Worm (Caenorhabditis elegans) whole organism, midembryonic: Measurements from ENCODE around the gene acdh-12.
A peak's percentile ranks its signal among the peaks of the same experiment; 100 is the strongest.

Source experiments
- flt-1 ChIP-seq: fragments of 200-800 bp; sonication (Bioruptor generic); IDR thresholded peaks from 2 replicates; pipeline ENCODE4 v1.3.6; 2022; ENCODE audit warnings: missing genetic modification characterization, missing compliant biosample characterization
- tab-1 ChIP-seq: fragments of 200-800 bp; sonication (Bioruptor generic); IDR thresholded peaks from 2 replicates; pipeline ENCODE4 v1.3.6; 2022; ENCODE audit warnings: missing genetic modification characterization, missing compliant biosample characterization
- ztf-23 ChIP-seq: fragments of 200-800 bp; sonication (Bioruptor generic); IDR thresholded peaks from 2 replicates; pipeline ENCODE4 v1.3.6; 2022; ENCODE audit warnings: missing genetic modification reagents, missing genetic modification characterization, missing compliant biosample characterization
- ztf-29 ChIP-seq: fragments of 200-800 bp; sonication (Bioruptor generic); IDR thresholded peaks from 2 replicates; pipeline ENCODE4 v1.3.6; 2022; ENCODE audit warnings: missing genetic modification reagents, missing genetic modification characterization, missing compliant biosample characterization

DNA sequence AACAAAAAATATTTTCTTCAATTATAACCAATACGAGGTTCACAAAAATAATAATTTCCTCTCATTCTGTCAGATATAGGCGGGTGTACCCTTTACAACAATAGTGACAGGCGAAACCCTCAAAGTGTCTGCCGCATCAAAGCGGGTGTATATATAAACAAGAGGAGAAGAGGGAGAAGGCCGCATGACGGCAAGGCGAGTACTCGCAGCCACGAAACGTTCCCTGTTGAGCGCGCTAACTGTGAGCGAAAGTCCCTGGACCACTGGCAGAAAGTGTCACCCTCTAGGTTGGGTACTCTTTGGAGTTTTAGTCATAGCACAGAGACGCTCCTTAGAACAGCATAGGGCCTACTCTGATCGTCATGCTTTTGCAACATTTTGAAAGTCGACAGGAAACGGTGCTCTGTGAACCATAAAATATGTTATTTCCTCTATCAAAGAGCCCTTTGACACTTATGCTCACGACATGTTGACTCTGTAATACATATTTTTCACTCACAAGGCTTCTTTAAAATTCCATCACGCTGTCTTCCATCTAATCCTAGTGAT lies 4.7 kb upstream of the acdh-12 start, which contains the start of gene pcrg-1:
- TF ChIP-seq ztf-23 (GFP tag; lab: Robert Waterston, UW) (peak; percentile 94), flt-1 (GFP tag; lab: Robert Waterston, UW) (peak; percentile 95), tab-1 (GFP tag; lab: Robert Waterston, UW) (peak; percentile 96), ztf-29 (GFP tag; lab: Robert Waterston, UW) (peak; percentile 85)
